Worm (Caenorhabditis elegans): ENCODE data around the gene F45E12.5.

Gene F45E12.5

ce11 chrII:7331224-7331623 is 21.3 kb upstream of the F45E12.5 start, which contains the start of gene npax-1:
Gene npax-1 (minus strand): TSS chrII:7331324.
- TF ChIP-seq blmp-1 (tag; optimal IDR thresholded peaks at IDR 0.05) (no peak), nhr-77 (tag; optimal IDR thresholded peaks at IDR 0.05) (no peak), pax-3 (tag; optimal IDR thresholded peaks at IDR 0.05) (no peak), elt-3 (tag; optimal IDR thresholded peaks at IDR 0.05) (no peak)

- TF ChIP-seq ceh-63 (GFP tag; optimal IDR thresholded peaks at IDR 0.05): no peak
- TF ChIP-seq dsc-1 (tag; optimal IDR thresholded peaks at IDR 0.05): peak; percentile 38
- no peak for TF ChIP-seq elt-3 (tag; optimal IDR thresholded peaks at IDR 0.05)
- no peak for TF ChIP-seq nhr-28 (tag; optimal IDR thresholded peaks at IDR 0.05)
- no peak for TF ChIP-seq pax-3 (tag; optimal IDR thresholded peaks at IDR 0.05)
- TF ChIP-seq elt-2 (tag; optimal IDR thresholded peaks at IDR 0.05): no peak
- no peak for TF ChIP-seq pag-3 (tag; optimal IDR thresholded peaks at IDR 0.05; ENCODE audit: borderline replicate concordance, insufficient read depth)
- no peak for TF ChIP-seq efl-3 (GFP tag; optimal IDR thresholded peaks at IDR 0.05)
- TF ChIP-seq fos-1 (tag; optimal IDR thresholded peaks at IDR 0.05): no peak
- no peak for TF ChIP-seq zip-4 (GFP tag; optimal IDR thresholded peaks at IDR 0.05)
- no peak for TF ChIP-seq hlh-4 (tag; optimal IDR thresholded peaks at IDR 0.05)
- peak in 1 of 3 experiments; percentile 22 for TF ChIP-seq dpl-1 (GFP tag; optimal IDR thresholded peaks at IDR 0.05)
- TF ChIP-seq unc-98 (GFP tag; IDR thresholded peaks at IDR 0.05): no peak
- no peak for TF ChIP-seq nhr-90 (tag; optimal IDR thresholded peaks at IDR 0.05; ENCODE audit: poor library complexity)
- TF ChIP-seq lin-13 (GFP tag; optimal IDR thresholded peaks at IDR 0.05): no peak
- no peak for TF ChIP-seq skn-1 (tag; optimal IDR thresholded peaks at IDR 0.05)
- peak; percentile 89 for TF ChIP-seq lin-14 (GFP tag; optimal IDR thresholded peaks at IDR 0.05)
- peak; percentile 50 to 68 (median 57) for TF ChIP-seq ceh-82 (tag; optimal IDR thresholded peaks at IDR 0.05)
- no peak for TF ChIP-seq fkh-4 (tag; optimal IDR thresholded peaks at IDR 0.05; ENCODE audit: borderline replicate concordance)
- peak; percentile 63 for TF ChIP-seq unc-86 (tag; optimal IDR thresholded peaks at IDR 0.05)
- TF ChIP-seq mdl-1 (tag; optimal IDR thresholded peaks at IDR 0.05): no peak
- no peak for TF ChIP-seq Y116A8C.19 (tag; optimal IDR thresholded peaks at IDR 0.05; ENCODE audit: borderline replicate concordance)
- TF ChIP-seq jun-1 (tag; optimal IDR thresholded peaks at IDR 0.05): peak; percentile 16
- no peak for TF ChIP-seq C34B4.2 (tag; optimal IDR thresholded peaks at IDR 0.05)
- peak; percentile 27 to 30 for TF ChIP-seq efl-1 (optimal IDR thresholded peaks at IDR 0.05)
- no peak for TF ChIP-seq efl-1 (GFP tag; optimal IDR thresholded peaks at IDR 0.05 in 1 of 2)
- peak; percentile 35 for TF ChIP-seq nhr-20 (tag; optimal IDR thresholded peaks at IDR 0.05)
- TF ChIP-seq zag-1 (tag; optimal IDR thresholded peaks at IDR 0.05): no peak
- TF ChIP-seq ces-1 (GFP tag; optimal IDR thresholded peaks at IDR 0.05): no peak
- TF ChIP-seq tbx-2 (tag; optimal IDR thresholded peaks at IDR 0.05): peak; percentile 74
- TF ChIP-seq mep-1 (tag; optimal IDR thresholded peaks at IDR 0.05): peak; percentile 25
- TF ChIP-seq nhr-76 (tag; optimal IDR thresholded peaks at IDR 0.05): no peak
- no peak for TF ChIP-seq tlp-1 (tag; optimal IDR thresholded peaks at IDR 0.05)
- no peak for TF ChIP-seq nhr-12 (tag; optimal IDR thresholded peaks at IDR 0.05)
- TF ChIP-seq isw-1 (GFP tag; IDR thresholded peaks at IDR 0.05): peak; percentile 50
- TF ChIP-seq unc-62 (GFP tag; optimal IDR thresholded peaks at IDR 0.05): no peak
- TF ChIP-seq nhr-47 (tag; optimal IDR thresholded peaks at IDR 0.05): peak; percentile 64
- peak; percentile 83 for TF ChIP-seq nhr-71 (tag; optimal IDR thresholded peaks at IDR 0.05)
- TF ChIP-seq C04F5.9 (tag; optimal IDR thresholded peaks at IDR 0.05): no peak
- no peak for TF ChIP-seq ama-1 (optimal IDR thresholded peaks at IDR 0.05)
- TF ChIP-seq sptf-1 (tag; optimal IDR thresholded peaks at IDR 0.05): no peak
- TF ChIP-seq sup-37 (GFP tag; optimal IDR thresholded peaks at IDR 0.05): no peak
- TF ChIP-seq snpc-4 (tag; optimal IDR thresholded peaks at IDR 0.05): no peak
- peak in 1 of 2 experiments; percentile 3 for TF ChIP-seq egl-27 (tag; optimal IDR thresholded peaks at IDR 0.05)
- TF ChIP-seq snu-23 (GFP tag; optimal IDR thresholded peaks at IDR 0.05): peak; percentile 47
- no peak for TF ChIP-seq vab-15 (tag; optimal IDR thresholded peaks at IDR 0.05)
- TF ChIP-seq xbp-1 (tag; optimal IDR thresholded peaks at IDR 0.05): peak; percentile 43
- TF ChIP-seq F16B12.6 (tag; optimal IDR thresholded peaks at IDR 0.05): no peak
- TF ChIP-seq nhr-19 (GFP tag; conservative IDR thresholded peaks at IDR 0.05): no peak; the same call in 1 of the 2 replicates
- TF ChIP-seq nhr-85 (tag): no peak
These were observed 17.1 kb upstream of the F45E12.5 start for ce11 chrII:7326997-7327396.
